Worm (Caenorhabditis elegans) whole organism, L4/young adult: ENCODE data around the gene T23G7.2.

Experiments
- W03F9.2 ChIP-seq: fragments of 150-350 bp; optimal IDR thresholded peaks from 2 replicates; lab custom pipeline; 2014; ENCODE audit warnings: missing biosample characterization, missing genetic modification characterization
- dao-5 ChIP-seq: sonication (generic microtip); optimal IDR thresholded peaks from 2 replicates; lab custom pipeline; 2016; ENCODE audit warnings: missing genotype, missing genetic modification characterization, moderate library complexity, missing compliant biosample characterization
- him-1 ChIP-seq: sonication (generic microtip); optimal IDR thresholded peaks from 2 replicates; lab custom pipeline; 2016; ENCODE audit warnings: missing genotype, missing genetic modification reagents, missing genetic modification characterization, missing compliant biosample characterization

DNA sequence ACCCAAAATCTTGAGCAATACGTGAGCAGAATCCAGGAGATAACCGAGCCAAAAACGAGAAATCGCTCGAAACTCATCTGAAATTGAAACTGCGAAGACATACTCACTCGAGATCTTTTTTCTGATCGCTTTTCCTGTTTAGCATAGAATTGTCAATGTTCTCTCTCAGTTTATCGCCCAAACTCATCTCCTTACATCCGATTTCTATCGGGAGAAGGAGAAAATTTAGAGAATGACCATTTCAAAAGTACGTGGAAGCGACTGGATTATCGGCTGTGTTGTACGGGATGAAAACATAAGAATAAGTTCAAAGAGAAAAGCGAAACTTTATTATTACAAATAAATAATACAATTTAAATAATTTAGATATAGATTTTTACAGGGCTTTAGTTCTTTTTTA, at the start of gene T23G7.2:
- TF ChIP-seq him-1 (no peak), dao-5 (tag; lab: Kevin White, UChicago) (no peak), W03F9.2 (tag; lab: Kevin White, UChicago) (no peak)
